Fruit fly (Drosophila melanogaster) whole organism, embryonic: ENCODE measurements around the gene CG13364.
A peak's percentile ranks its signal among the peaks of the same experiment; 100 is the strongest.

ENCODE experiments used
- Adf1 ChIP-seq: fragments of 200-800 bp; sonication (Bioruptor generic); IDR thresholded peaks from 2 replicates; pipeline ENCODE4 v1.3.6; 2022; ENCODE audit warnings: missing biosample characterization, missing genetic modification characterization
- CG10321 ChIP-seq: fragments of 200-800 bp; sonication (Bioruptor generic); IDR thresholded peaks from 2 replicates; pipeline ENCODE4 v1.3.6; 2022; ENCODE audit warnings: missing biosample characterization, missing genetic modification characterization
- CG11093 ChIP-seq: fragments of 200-800 bp; sonication (Bioruptor generic); IDR thresholded peaks from 3 replicates; pipeline ENCODE4 v1.3.6; 2022; ENCODE audit warnings: missing biosample characterization, missing genetic modification characterization
- CG11456 ChIP-seq: fragments of 200-800 bp; sonication (Bioruptor generic); IDR thresholded peaks from 3 replicates; pipeline ENCODE4 v1.3.6; 2022; ENCODE audit warnings: missing biosample characterization, missing genetic modification characterization
- CG11504 ChIP-seq: fragments of 200-800 bp; sonication (Bioruptor generic); optimal IDR thresholded peaks from 3 replicates; lab custom pipeline; 2019; ENCODE audit warnings: missing biosample characterization, mild to moderate bottlenecking, missing genetic modification characterization, moderate library complexity
- CG12769 ChIP-seq: fragments of 200-800 bp; sonication (Bioruptor generic); optimal IDR thresholded peaks from 2 replicates; lab custom pipeline; 2019; ENCODE audit warnings: missing biosample characterization, mild to moderate bottlenecking, missing genetic modification characterization, moderate library complexity
- CG15479 ChIP-seq: fragments of 200-800 bp; sonication (Bioruptor generic); optimal IDR thresholded peaks from 3 replicates; lab custom pipeline; 2019; ENCODE audit warnings: missing biosample characterization, mild to moderate bottlenecking, missing genetic modification characterization, moderate library complexity
- CG15696 ChIP-seq: fragments of 200-800 bp; sonication (Bioruptor generic); optimal IDR thresholded peaks from 2 replicates; lab custom pipeline; 2019; ENCODE audit warnings: missing biosample characterization, mild to moderate bottlenecking, missing genetic modification characterization, moderate library complexity
- CG16813 ChIP-seq: fragments of 200-800 bp; sonication (Bioruptor generic); IDR thresholded peaks from 3 replicates; pipeline ENCODE4 v1.3.6; 2022; ENCODE audit warnings: missing biosample characterization, missing genetic modification characterization; ENCODE audit not compliant: partially characterized antibody
- CG1832 ChIP-seq: fragments of 200-800 bp; sonication (Bioruptor generic); optimal IDR thresholded peaks from 2 replicates; lab custom pipeline; 2017; ENCODE audit warnings: missing biosample characterization, mild to moderate bottlenecking, missing genetic modification characterization, inconsistent platforms
- CG18476 ChIP-seq: fragments of 200-800 bp; sonication (Bioruptor generic); optimal IDR thresholded peaks from 2 replicates; lab custom pipeline; 2016; ENCODE audit warnings: missing biosample characterization, mild to moderate bottlenecking, missing genetic modification characterization
- CG34224 ChIP-seq: fragments of 200-800 bp; sonication (Bioruptor generic); IDR thresholded peaks from 3 replicates; pipeline ENCODE4 v1.3.6; 2022; ENCODE audit warnings: missing biosample characterization, missing genetic modification characterization; ENCODE audit not compliant: partially characterized antibody
- CG7372 ChIP-seq: fragments of 200-800 bp; sonication (Bioruptor generic); IDR thresholded peaks from 2 replicates; pipeline ENCODE4 v1.3.6; 2022; ENCODE audit warnings: missing biosample characterization, missing genetic modification characterization
- CG8478 ChIP-seq: fragments of >200 bp; optimal IDR thresholded peaks from 2 replicates; lab custom pipeline; 2018
- D ChIP-seq, 2 experiments: fragments of 200-800 bp in 1 of 2; fragments of >200 bp in 1 of 2; sonication (Bioruptor generic) in 1 of 2; optimal IDR thresholded peaks; 2 replicates in 1 of 2; 3 replicates in 1 of 2; lab custom pipeline; 2017; ENCODE audit warnings: mild to moderate bottlenecking in 1 of 2, missing biosample characterization in 1 of 2, missing genetic modification characterization in 1 of 2, missing genetic modification reagents in 1 of 2
- Dbx ChIP-seq: fragments of 200-800 bp; sonication (Bioruptor generic); IDR thresholded peaks from 3 replicates; pipeline ENCODE4 v1.3.6; 2022; ENCODE audit warnings: missing biosample characterization, missing genetic modification characterization
- Deaf1 ChIP-seq: fragments of 200-800 bp; optimal IDR thresholded peaks from 3 replicates; lab custom pipeline; 2019; ENCODE audit warnings: missing biosample characterization, mild to moderate bottlenecking, missing genetic modification characterization, moderate library complexity
- Dref ChIP-seq: fragments of 200-800 bp; sonication (Bioruptor generic); IDR thresholded peaks from 2 replicates; pipeline ENCODE4 v1.3.6; 2022; ENCODE audit warnings: missing biosample characterization, missing genetic modification characterization
- H15 ChIP-seq: fragments of 200-800 bp; sonication (Bioruptor generic); IDR thresholded peaks from 3 replicates; pipeline ENCODE4 v1.3.6; 2022; ENCODE audit warnings: missing biosample characterization, missing genetic modification characterization
- Med ChIP-seq: fragments of 200-800 bp; sonication (Bioruptor generic); peaks from one replicate; lab custom pipeline; 2016; ENCODE audit warnings: missing biosample characterization, missing genetic modification characterization, mild to moderate bottlenecking, inconsistent platforms, moderate library complexity
- Nf-YA ChIP-seq: fragments of 200-800 bp; sonication (Bioruptor generic); IDR thresholded peaks from 2 replicates; pipeline ENCODE4 v1.3.6; 2022; ENCODE audit warnings: missing biosample characterization, missing genetic modification characterization
- Nf-YB ChIP-seq: fragments of 200-800 bp; sonication (Bioruptor generic); optimal IDR thresholded peaks from 3 replicates; lab custom pipeline; 2019; ENCODE audit warnings: missing biosample characterization, mild to moderate bottlenecking, missing genetic modification characterization, moderate library complexity
- Nf-YC ChIP-seq: fragments of 200-800 bp; optimal IDR thresholded peaks from 3 replicates; lab custom pipeline; 2019; ENCODE audit warnings: missing biosample characterization, mild to moderate bottlenecking, missing genetic modification characterization, moderate library complexity
- Oaz ChIP-seq: fragments of 200-800 bp; sonication (Bioruptor generic); IDR thresholded peaks from 2 replicates; pipeline ENCODE4 v1.3.6; 2022; ENCODE audit warnings: missing biosample characterization, missing genetic modification characterization
- Trl ChIP-seq, 3 experiments: fragments of >200 bp in 2 of 3; fragments of 200-800 bp in 1 of 3; sonication (Bioruptor generic) in 1 of 3; optimal IDR thresholded peaks; 2 replicates in 1 of 3; 3 replicates in 2 of 3; lab custom pipeline; 2016 to 2017; ENCODE audit warnings: missing biosample characterization in 1 of 3, missing genetic modification characterization in 1 of 3
- btn ChIP-seq: fragments of 200-800 bp; sonication (Bioruptor generic); optimal IDR thresholded peaks from 2 replicates; lab custom pipeline; 2016; ENCODE audit warnings: missing biosample characterization, missing genetic modification characterization
- cad ChIP-seq: fragments of >200 bp; optimal IDR thresholded peaks from 2 replicates; lab custom pipeline; 2017; ENCODE audit warnings: missing biosample characterization, missing genetic modification characterization
- cg ChIP-seq: fragments of 200-800 bp; sonication (Bioruptor generic); optimal IDR thresholded peaks from 3 replicates; lab custom pipeline; 2019; ENCODE audit warnings: missing biosample characterization, mild to moderate bottlenecking, missing genetic modification characterization, moderate library complexity
- chif ChIP-seq, 2 experiments: fragments of 200-800 bp; sonication (Bioruptor generic); optimal IDR thresholded peaks; 3 replicates each; lab custom pipeline; 2016; ENCODE audit warnings: missing biosample characterization in 2 of 2, missing genetic modification characterization in 2 of 2
- ewg ChIP-seq: fragments of 200-800 bp; sonication (Bioruptor generic); optimal IDR thresholded peaks from 3 replicates; lab custom pipeline; 2017; ENCODE audit warnings: mild to moderate bottlenecking, missing biosample characterization, missing genetic modification reagents, missing genetic modification characterization
- her ChIP-seq: fragments of 200-800 bp; sonication (Bioruptor generic); optimal IDR thresholded peaks from 2 replicates; lab custom pipeline; 2016; ENCODE audit warnings: missing biosample characterization, missing genetic modification characterization
- inv ChIP-seq: fragments of 200-800 bp; sonication (Bioruptor generic); IDR thresholded peaks from 2 replicates; pipeline ENCODE4 v1.3.6; 2022; ENCODE audit warnings: missing biosample characterization, missing genetic modification characterization; ENCODE audit not compliant: partially characterized antibody
- lab ChIP-seq: fragments of 200-800 bp; sonication (Bioruptor generic); optimal IDR thresholded peaks from 3 replicates; lab custom pipeline; 2017; ENCODE audit warnings: missing biosample characterization, missing genetic modification characterization, mild to moderate bottlenecking, moderate library complexity, missing genetic modification reagents
- pros ChIP-seq: fragments of 200-800 bp; sonication (Bioruptor generic); optimal IDR thresholded peaks from 3 replicates; lab custom pipeline; 2019; ENCODE audit warnings: missing biosample characterization, mild to moderate bottlenecking, missing genetic modification characterization, moderate library complexity
- ranshi ChIP-seq: fragments of 200-800 bp; sonication (Bioruptor generic); IDR thresholded peaks from 2 replicates; pipeline ENCODE4 v1.3.6; 2022; ENCODE audit warnings: missing biosample characterization, missing genetic modification characterization
- schlank ChIP-seq: fragments of 200-800 bp; sonication (Bioruptor generic); optimal IDR thresholded peaks from 2 replicates; lab custom pipeline; 2018; ENCODE audit warnings: missing biosample characterization, mild to moderate bottlenecking, missing genetic modification characterization
- scrt ChIP-seq: fragments of 200-800 bp; sonication (Bioruptor generic); optimal IDR thresholded peaks from 2 replicates; lab custom pipeline; 2018; ENCODE audit warnings: missing biosample characterization, mild to moderate bottlenecking, missing genetic modification characterization, moderate library complexity
- seq ChIP-seq: fragments of 200-800 bp; sonication (Bioruptor generic); IDR thresholded peaks from 2 replicates; pipeline ENCODE4 v1.3.6; 2022; ENCODE audit warnings: missing biosample characterization, missing genetic modification characterization
- sima ChIP-seq: fragments of 200-800 bp; sonication (Bioruptor generic); optimal IDR thresholded peaks from 2 replicates; lab custom pipeline; 2016; ENCODE audit warnings: missing biosample characterization, missing genetic modification characterization
- tgo ChIP-seq: fragments of 200-800 bp; sonication (Bioruptor generic); IDR thresholded peaks from 3 replicates; pipeline ENCODE4 v1.3.6; 2022; ENCODE audit warnings: missing biosample characterization, missing genetic modification characterization
- tll ChIP-seq, 2 experiments: fragments of 200-800 bp in 1 of 2; fragments of >200 bp in 1 of 2; sonication (Bioruptor generic) in 1 of 2; optimal IDR thresholded peaks; 2 replicates each; lab custom pipeline; 2017 to 2019; ENCODE audit warnings: missing biosample characterization in 2 of 2, missing genetic modification characterization in 2 of 2, mild to moderate bottlenecking in 1 of 2, moderate library complexity in 1 of 2
- twi ChIP-seq: fragments of 200-800 bp; optimal IDR thresholded peaks from 2 replicates; lab custom pipeline; 2019; ENCODE audit warnings: missing biosample characterization, mild to moderate bottlenecking, missing genetic modification characterization, moderate library complexity
- vnd ChIP-seq: fragments of 200-800 bp; sonication (Bioruptor generic); IDR thresholded peaks from 3 replicates; pipeline ENCODE4 v1.3.6; 2022; ENCODE audit warnings: missing biosample characterization, missing genetic modification characterization; ENCODE audit not compliant: partially characterized antibody
- z ChIP-seq: fragments of 200-800 bp; sonication (Bioruptor generic); IDR thresholded peaks from 3 replicates; pipeline ENCODE4 v1.3.6; 2022; ENCODE audit warnings: missing biosample characterization, missing genetic modification characterization
- zen ChIP-seq: fragments of 200-800 bp; sonication (Bioruptor generic); optimal IDR thresholded peaks from 3 replicates; lab custom pipeline; 2018; ENCODE audit warnings: missing biosample characterization, mild to moderate bottlenecking, missing genetic modification characterization, moderate library complexity
- zen2 ChIP-seq: fragments of 200-800 bp; sonication (Bioruptor generic); IDR thresholded peaks from 3 replicates; pipeline ENCODE4 v1.3.6; 2022; ENCODE audit warnings: missing biosample characterization, missing genetic modification characterization; ENCODE audit not compliant: partially characterized antibody

The CG13364 gene

dm6 chrX:592588-593288 lies 32.3 kb downstream of the CG13364 start:
- peak; percentile 92 for TF ChIP-seq CG15479 (GFP tag; lab: Kevin White, UChicago)
- TF ChIP-seq twi (tag; lab: Kevin White, UChicago) = peak; percentile 93
- no peak for TF ChIP-seq zen2 (GFP tag; lab: Robert Waterston, UW)
- TF ChIP-seq Oaz = no peak
- peak in 1 of 2 experiments; percentile 92 for TF ChIP-seq tll (GFP tag; optimal IDR thresholded peaks at IDR 0.05; lab: Kevin White, UChicago)
- TF ChIP-seq her (GFP tag; lab: Kevin White, UChicago) = no peak
- TF ChIP-seq schlank (tag; lab: Kevin White, UChicago) = no peak
- TF ChIP-seq CG10321 (GFP tag; lab: Robert Waterston, UW) = no peak
- no peak for TF ChIP-seq CG16813 (GFP tag; lab: Robert Waterston, UW)
- peak; percentile 19 for TF ChIP-seq zen (tag; lab: Kevin White, UChicago)

- TF ChIP-seq ranshi (GFP tag; lab: Robert Waterston, UW) = no peak
- no peak for TF ChIP-seq cad (GFP tag; lab: Kevin White, UChicago)
- peak; percentile 69 for TF ChIP-seq Nf-YA (GFP tag; lab: Robert Waterston, UW)
- peak in 1 of 2 experiments; percentile 50 for TF ChIP-seq Trl (optimal IDR thresholded peaks at IDR 0.05; lab: Kevin White, UChicago)
- no peak for TF ChIP-seq Trl (GFP tag; optimal IDR thresholded peaks at IDR 0.05; lab: Kevin White, UChicago)
- no peak for TF ChIP-seq CG7372
- peak; percentile 98 for TF ChIP-seq Nf-YC (tag; lab: Kevin White, UChicago)
- no peak for TF ChIP-seq CG11093
- peak; percentile 93 for TF ChIP-seq cg
- peak; percentile 74; the same call in 1 of the 2 replicates for TF ChIP-seq seq (GFP tag; lab: Robert Waterston, UW)
- peak in 1 of 2 experiments; percentile 11 for TF ChIP-seq tll (GFP tag; optimal IDR thresholded peaks at IDR 0.05; lab: Kevin White, UChicago)
- peak; percentile 82 for TF ChIP-seq vnd
- TF ChIP-seq CG8478 (lab: Kevin White, UChicago) = peak; percentile 84
- TF ChIP-seq CG11456 (GFP tag; lab: Robert Waterston, UW) = no peak
- no peak for TF ChIP-seq tgo
- TF ChIP-seq H15 = no peak
- peak; percentile 58; the same call in 1 of the 2 replicates for TF ChIP-seq Adf1 (GFP tag; lab: Robert Waterston, UW)
- TF ChIP-seq CG11504 (tag; lab: Kevin White, UChicago) = no peak
- TF ChIP-seq CG15696 = no peak
- TF ChIP-seq CG10321 (GFP tag; lab: Robert Waterston, UW) = peak; percentile 92
- no peak for TF ChIP-seq Dbx (GFP tag; lab: Robert Waterston, UW)
- TF ChIP-seq btn = no peak
- no peak for TF ChIP-seq inv (GFP tag; lab: Robert Waterston, UW)
- TF ChIP-seq Med (GFP tag; lab: Kevin White, UChicago) = no peak
- TF ChIP-seq pros = peak; percentile 86
- no peak for TF ChIP-seq lab
- peak; percentile 86 for TF ChIP-seq CG1832 (GFP tag; lab: Kevin White, UChicago)
- TF ChIP-seq ewg = peak; percentile 36
- TF ChIP-seq Dref = no peak
- TF ChIP-seq z (GFP tag; lab: Robert Waterston, UW) = peak; percentile 61
- TF ChIP-seq scrt (GFP tag; lab: Kevin White, UChicago) = peak; percentile 82
- TF ChIP-seq Nf-YB (GFP tag; lab: Kevin White, UChicago) = peak; percentile 98
- no peak for TF ChIP-seq sima (GFP tag; lab: Kevin White, UChicago)
- TF ChIP-seq D (optimal IDR thresholded peaks at IDR 0.05; lab: Kevin White, UChicago) = peak; percentile 97
- TF ChIP-seq D (GFP tag; optimal IDR thresholded peaks at IDR 0.05; lab: Kevin White, UChicago) = peak; percentile 38
- no peak for TF ChIP-seq chif (GFP tag; optimal IDR thresholded peaks at IDR 0.05; lab: Kevin White, UChicago)
- TF ChIP-seq Deaf1 (tag; lab: Kevin White, UChicago) = peak; percentile 60
- TF ChIP-seq zen (tag; lab: Kevin White, UChicago) = peak; percentile 20
- TF ChIP-seq CG12769 = no peak
- TF ChIP-seq CG34224 (GFP tag; lab: Robert Waterston, UW) = no peak
- TF ChIP-seq CG18476 (GFP tag; lab: Kevin White, UChicago) = no peak
Measured at dm6 chrX:590479-590878, 34.5 kb downstream of the CG13364 start.
